Worm (Caenorhabditis elegans): ENCODE results near the gene C42D4.18.

DNA sequence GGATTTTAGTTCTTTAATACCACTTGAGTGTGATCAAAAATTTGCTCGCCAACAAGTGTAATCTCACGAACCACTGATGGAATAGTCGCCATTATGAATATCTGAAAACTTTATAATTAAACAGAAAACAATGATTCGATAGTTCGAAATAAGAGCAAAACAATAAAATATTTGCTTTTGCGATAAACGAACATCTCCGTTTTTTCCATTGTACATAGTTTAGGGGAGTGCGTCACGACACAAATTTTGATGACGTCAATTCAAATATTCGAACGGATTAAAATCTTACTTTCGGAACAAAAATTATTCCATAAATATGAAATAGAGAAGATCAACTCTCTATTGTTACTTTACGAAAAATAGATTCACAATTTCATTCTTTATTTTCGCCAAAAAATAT is 32.6 kb upstream of the C42D4.18 start, which contains the start of gene mutd-1:
- TF ChIP-seq lin-13 (GFP tag; optimal IDR thresholded peaks at IDR 0.05) (no peak), ama-1 (optimal IDR thresholded peaks at IDR 0.05) (no peak)
